Worm (Caenorhabditis elegans) whole organism, young adult: ENCODE results near the gene msp-58.

Experiments
- B0035.1 ChIP-seq: sonication (generic microtip); optimal IDR thresholded peaks from 2 replicates; lab custom pipeline; 2016; ENCODE audit warnings: missing genetic modification characterization, mild to moderate bottlenecking, missing compliant biosample characterization, missing genotype, missing genetic modification reagents
- B0336.3 ChIP-seq: fragments of 200-800 bp; sonication (Bioruptor generic); IDR thresholded peaks from 2 replicates; pipeline ENCODE4 v1.3.6; 2022; ENCODE audit warnings: missing genetic modification characterization, missing compliant biosample characterization
- D2030.7 ChIP-seq: fragments of 200-800 bp; sonication (Bioruptor generic); IDR thresholded peaks from 2 replicates; pipeline ENCODE4 v1.3.6; 2022; ENCODE audit warnings: missing genetic modification reagents, missing genetic modification characterization, missing compliant biosample characterization
- T07F8.4 ChIP-seq: sonication (generic microtip); optimal IDR thresholded peaks from 2 replicates; lab custom pipeline; 2016; ENCODE audit warnings: mild to moderate bottlenecking, missing genetic modification characterization, moderate library complexity, missing compliant biosample characterization
- T26A5.8 ChIP-seq: sonication (generic microtip); optimal IDR thresholded peaks from 2 replicates; lab custom pipeline; 2016; ENCODE audit warnings: missing genetic modification characterization, missing compliant biosample characterization
- ZK185.1 ChIP-seq: sonication (generic microtip); optimal IDR thresholded peaks from 2 replicates; lab custom pipeline; 2016; ENCODE audit warnings: mild to moderate bottlenecking, missing genetic modification characterization, missing compliant biosample characterization; ENCODE audit not compliant: poor library complexity, severe bottlenecking
- akir-1 ChIP-seq: fragments of 200-800 bp; sonication (Bioruptor generic); optimal IDR thresholded peaks from 2 replicates; lab custom pipeline; 2018; ENCODE audit warnings: mild to moderate bottlenecking, missing genetic modification characterization, moderate library complexity, missing compliant biosample characterization
- atf-7 ChIP-seq: sonication (generic microtip); optimal IDR thresholded peaks from 2 replicates; lab custom pipeline; 2017; ENCODE audit warnings: mild to moderate bottlenecking, missing genetic modification characterization, missing compliant biosample characterization
- attf-3 ChIP-seq: fragments of 200-800 bp; sonication (Bioruptor generic); conservative IDR thresholded peaks from 2 replicates; pipeline ENCODE4 v1.3.6; 2022; ENCODE audit warnings: missing genetic modification reagents, missing genetic modification characterization, missing compliant biosample characterization
- attf-5 ChIP-seq: fragments of 200-800 bp; sonication (Bioruptor generic); optimal IDR thresholded peaks from 2 replicates; lab custom pipeline; 2018; ENCODE audit warnings: mild to moderate bottlenecking, missing genetic modification characterization, missing compliant biosample characterization
- ccch-3 ChIP-seq: fragments of 200-800 bp; sonication (Bioruptor generic); optimal IDR thresholded peaks from 2 replicates; lab custom pipeline; 2018; ENCODE audit warnings: mild to moderate bottlenecking, missing genetic modification characterization, missing compliant biosample characterization
- ceh-100 ChIP-seq: fragments of 200-800 bp; sonication (Bioruptor generic); IDR thresholded peaks from 2 replicates; pipeline ENCODE4 v1.3.6; 2022; ENCODE audit warnings: missing genetic modification reagents, missing genetic modification characterization, missing compliant biosample characterization
- ceh-27 ChIP-seq: fragments of 200-800 bp; sonication (Bioruptor generic); optimal IDR thresholded peaks from 2 replicates; lab custom pipeline; 2018; ENCODE audit warnings: mild to moderate bottlenecking, missing genetic modification characterization, moderate library complexity, missing compliant biosample characterization
- ceh-40 ChIP-seq: fragments of 200-800 bp; sonication (Bioruptor generic); IDR thresholded peaks from 2 replicates; pipeline ENCODE4 v1.3.6; 2022; ENCODE audit warnings: missing genetic modification characterization, missing compliant biosample characterization
- die-1 ChIP-seq: sonication (generic microtip); optimal IDR thresholded peaks from 2 replicates; lab custom pipeline; 2016; ENCODE audit warnings: missing genotype, mild to moderate bottlenecking, missing genetic modification characterization, missing compliant biosample characterization
- dpff-1 ChIP-seq: sonication (generic microtip); optimal IDR thresholded peaks from 2 replicates; lab custom pipeline; 2017; ENCODE audit warnings: mild to moderate bottlenecking, missing genetic modification characterization, missing compliant biosample characterization
- egrh-3 ChIP-seq: fragments of 200-800 bp; sonication (Bioruptor generic); IDR thresholded peaks from 2 replicates; pipeline ENCODE4 v1.3.6; 2022; ENCODE audit warnings: missing genetic modification reagents, missing genetic modification characterization, missing compliant biosample characterization
- ekl-4 ChIP-seq: fragments of 200-800 bp; sonication (Bioruptor generic); IDR thresholded peaks from 2 replicates; pipeline ENCODE4 v1.3.6; 2022; ENCODE audit warnings: missing genetic modification reagents, missing genetic modification characterization, missing compliant biosample characterization
- gei-17 ChIP-seq: fragments of 200-800 bp; sonication (Bioruptor generic); optimal IDR thresholded peaks from 2 replicates; lab custom pipeline; 2018; ENCODE audit warnings: mild to moderate bottlenecking, missing genetic modification characterization, missing compliant biosample characterization
- hmg-1.2 ChIP-seq: fragments of 200-800 bp; sonication (Bioruptor generic); IDR thresholded peaks from 2 replicates; pipeline ENCODE4 v1.3.6; 2022; ENCODE audit warnings: missing genetic modification reagents, missing genetic modification characterization, missing compliant biosample characterization
- hrde-1 ChIP-seq: sonication (generic microtip); optimal IDR thresholded peaks from 2 replicates; lab custom pipeline; 2016; ENCODE audit warnings: missing genetic modification characterization, mild to moderate bottlenecking, missing compliant biosample characterization, moderate library complexity, missing genotype, missing genetic modification reagents, borderline replicate concordance
- let-607 ChIP-seq, 2 experiments: fragments of 200-800 bp in 1 of 2; sonication (Bioruptor generic) in 1 of 2; sonication (generic microtip) in 1 of 2; optimal IDR thresholded peaks; 2 replicates each; lab custom pipeline; 2016 to 2018; ENCODE audit warnings: mild to moderate bottlenecking in 2 of 2, missing compliant biosample characterization in 2 of 2, missing genetic modification characterization in 2 of 2, moderate library complexity in 2 of 2, missing genotype in 1 of 2
- lsy-27 ChIP-seq: sonication (generic microtip); optimal IDR thresholded peaks from 2 replicates; lab custom pipeline; 2017; ENCODE audit warnings: missing genetic modification characterization, mild to moderate bottlenecking, missing compliant biosample characterization, antibody characterized with exemption, missing genotype, borderline replicate concordance; ENCODE audit not compliant: insufficient read depth
- madf-8 ChIP-seq: fragments of 200-800 bp; sonication (Bioruptor generic); conservative IDR thresholded peaks from 2 replicates; pipeline ENCODE4 v1.3.6; 2022; ENCODE audit warnings: missing genetic modification reagents, missing genetic modification characterization, missing compliant biosample characterization
- nfya-1 ChIP-seq: sonication (generic microtip); optimal IDR thresholded peaks from 2 replicates; lab custom pipeline; 2017; ENCODE audit warnings: antibody characterized with exemption, missing compliant biosample characterization, missing genetic modification characterization, borderline replicate concordance; ENCODE audit not compliant: insufficient read depth
- nhr-120 ChIP-seq: fragments of 200-800 bp; sonication (Bioruptor generic); IDR thresholded peaks from 2 replicates; pipeline ENCODE4 v1.3.6; 2022; ENCODE audit warnings: missing genetic modification characterization, missing compliant biosample characterization
- nhr-27 ChIP-seq: fragments of 200-800 bp; sonication (Bioruptor generic); optimal IDR thresholded peaks from 2 replicates; lab custom pipeline; 2018; ENCODE audit warnings: mild to moderate bottlenecking, missing genetic modification characterization, moderate library complexity, missing compliant biosample characterization
- nhr-80 ChIP-seq: sonication (generic microtip); optimal IDR thresholded peaks from 2 replicates; lab custom pipeline; 2016; ENCODE audit warnings: missing genetic modification characterization, missing compliant biosample characterization
- nhr-90 ChIP-seq: sonication (generic microtip); optimal IDR thresholded peaks from 2 replicates; lab custom pipeline; 2016; ENCODE audit warnings: missing genotype, mild to moderate bottlenecking, missing genetic modification characterization, missing compliant biosample characterization
- sdz-38 ChIP-seq: sonication (generic microtip); optimal IDR thresholded peaks from 2 replicates; lab custom pipeline; 2016; ENCODE audit warnings: missing genotype, missing genetic modification characterization, missing compliant biosample characterization
- snpc-1.1 ChIP-seq: sonication (generic microtip); optimal IDR thresholded peaks from 2 replicates; lab custom pipeline; 2017; ENCODE audit warnings: missing genetic modification characterization, mild to moderate bottlenecking, missing compliant biosample characterization, antibody characterized with exemption, moderate library complexity, missing genotype, missing genetic modification reagents; ENCODE audit not compliant: insufficient read depth
- snpc-4 ChIP-seq, 5 experiments: fragments of 150-350 bp in 1 of 5; sonication (generic microtip) in 4 of 5; optimal IDR thresholded peaks; 2 replicates each; lab custom pipeline; 2014 to 2018; ENCODE audit warnings: missing genetic modification characterization in 5 of 5, missing biosample characterization in 3 of 5, antibody characterized with exemption in 2 of 5, mild to moderate bottlenecking in 2 of 5, missing compliant biosample characterization in 2 of 5, missing genotype in 2 of 5, moderate library complexity in 2 of 5, missing genetic modification reagents in 1 of 5
- tbp1 ChIP-seq: fragments of 200-800 bp; sonication (Bioruptor generic); optimal IDR thresholded peaks from 2 replicates; lab custom pipeline; 2018; ENCODE audit warnings: mild to moderate bottlenecking, missing genetic modification characterization, missing compliant biosample characterization
- zim-3 ChIP-seq: sonication (generic microtip); optimal IDR thresholded peaks from 2 replicates; lab custom pipeline; 2017; ENCODE audit warnings: mild to moderate bottlenecking, missing genetic modification characterization, moderate library complexity, missing compliant biosample characterization
- ztf-22 ChIP-seq: fragments of 200-800 bp; sonication (Bioruptor generic); optimal IDR thresholded peaks from 2 replicates; lab custom pipeline; 2018; ENCODE audit warnings: mild to moderate bottlenecking, missing genetic modification characterization, moderate library complexity, missing compliant biosample characterization
- ztf-3 ChIP-seq: fragments of 200-800 bp; sonication (Bioruptor generic); optimal IDR thresholded peaks from 2 replicates; lab custom pipeline; 2018; ENCODE audit warnings: mild to moderate bottlenecking, missing genetic modification characterization, missing compliant biosample characterization

The msp-58 gene

ce11 chrIV:5290547-5290946, 17.8 kb upstream of the msp-58 start, which contains the start of gene nlp-47:
nlp-47 (plus strand) TSS chrIV:5290847.
- TF ChIP-seq nhr-80 (tag; lab: Kevin White, UChicago) (no peak), ccch-3 (GFP tag; lab: Kevin White, UChicago) (no peak), ztf-3 (GFP tag; lab: Kevin White, UChicago) (no peak), snpc-4 (GFP tag; optimal IDR thresholded peaks at IDR 0.05; lab: Kevin White, UChicago) (no peak), snpc-4 (tag; optimal IDR thresholded peaks at IDR 0.05; lab: Kevin White, UChicago) (no peak), akir-1 (no peak)
- TF ChIP-seq, all 124 proteins: peak for 0

ce11 chrIV:5291207-5291606, 17.2 kb upstream of the msp-58 start:
- TF ChIP-seq ceh-40 (GFP tag; lab: Robert Waterston, UW) (no peak), T26A5.8 (no peak), attf-5 (GFP tag; lab: Kevin White, UChicago) (no peak), tbp1 (no peak), gei-17 (GFP tag; lab: Kevin White, UChicago) (no peak), ceh-27 (GFP tag; lab: Kevin White, UChicago) (no peak), B0336.3 (GFP tag; lab: Robert Waterston, UW) (no peak), ekl-4 (GFP tag; lab: Robert Waterston, UW) (no peak), die-1 (no peak), B0035.1 (no peak), ceh-100 (GFP tag; lab: Robert Waterston, UW) (no peak), atf-7 (no peak)

- no peak for TF ChIP-seq nhr-27 (tag; lab: Kevin White, UChicago)
- TF ChIP-seq lsy-27 (tag; lab: Kevin White, UChicago), result no peak
- no peak for TF ChIP-seq hrde-1 (tag; lab: Kevin White, UChicago)
- TF ChIP-seq dpff-1, result no peak
- TF ChIP-seq D2030.7, result no peak
- TF ChIP-seq egrh-3, result no peak
- TF ChIP-seq nhr-120 (GFP tag; lab: Robert Waterston, UW), result no peak
- no peak for TF ChIP-seq madf-8 (GFP tag; lab: Robert Waterston, UW)
- no peak for TF ChIP-seq attf-3 (GFP tag; lab: Robert Waterston, UW)
- TF ChIP-seq nfya-1 (tag; lab: Kevin White, UChicago), result no peak
- no peak for TF ChIP-seq sdz-38 (tag; lab: Kevin White, UChicago)
- no peak for TF ChIP-seq nhr-90
- no peak for TF ChIP-seq die-1
- no peak for TF ChIP-seq ZK185.1 (tag; lab: Kevin White, UChicago)
- no peak for TF ChIP-seq let-607 (tag; optimal IDR thresholded peaks at IDR 0.05; lab: Kevin White, UChicago)
- TF ChIP-seq ztf-22 (GFP tag; lab: Kevin White, UChicago), result no peak
- TF ChIP-seq T07F8.4 (tag; lab: Kevin White, UChicago), result no peak
- no peak for TF ChIP-seq hmg-1.2
- no peak for TF ChIP-seq zim-3
- no peak for TF ChIP-seq snpc-1.1 (tag; lab: Kevin White, UChicago)
Observed at ce11 chrIV:5294467-5294866, 13.9 kb upstream of the msp-58 start.
